Worm (Caenorhabditis elegans): ENCODE measurements around the gene bus-5.

DNA sequence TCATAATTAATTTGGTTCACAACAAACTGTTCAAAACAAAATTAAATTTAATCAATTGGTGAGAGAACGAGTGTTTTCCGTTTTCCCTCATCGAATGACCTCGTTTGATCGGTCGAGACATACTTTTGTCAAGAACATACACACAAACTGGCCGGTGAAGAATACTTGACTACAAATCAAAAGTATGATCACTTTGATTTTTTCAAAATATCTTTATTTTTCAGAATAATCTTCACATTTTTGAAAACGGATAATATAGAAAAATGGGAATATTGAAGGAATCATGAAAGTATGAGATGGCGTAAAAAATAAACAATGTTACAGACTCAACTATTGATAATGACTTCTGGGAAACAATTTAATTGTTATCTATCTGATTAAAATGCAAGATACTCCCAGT, 5.3 kb upstream of the bus-5 start, which contains the start of gene swip-10:
- no peak for TF ChIP-seq pqm-1 (tag; optimal IDR thresholded peaks at IDR 0.05)
- no peak for TF ChIP-seq jun-1 (tag; optimal IDR thresholded peaks at IDR 0.05)
- no peak for TF ChIP-seq elt-2 (tag; optimal IDR thresholded peaks at IDR 0.05)
- TF ChIP-seq ama-1 (optimal IDR thresholded peaks at IDR 0.05): no peak

Data from whole organism, L1 larva.